Fruit fly (Drosophila melanogaster) whole organism, embryonic: ENCODE data around the gene CG32425.

Experiments used
- BtbVII ChIP-seq: fragments of 200-800 bp; sonication (Bioruptor generic); optimal IDR thresholded peaks from 3 replicates; lab custom pipeline; 2017; ENCODE audit warnings: missing biosample characterization, mild to moderate bottlenecking, missing genetic modification characterization
- CG2116 ChIP-seq: fragments of 200-800 bp; sonication (Bioruptor generic); optimal IDR thresholded peaks from 3 replicates; lab custom pipeline; 2018; ENCODE audit warnings: missing biosample characterization, mild to moderate bottlenecking, missing genetic modification characterization
- CG31388 ChIP-seq: fragments of 200-800 bp; sonication (Bioruptor generic); optimal IDR thresholded peaks from 2 replicates; lab custom pipeline; 2016; ENCODE audit warnings: missing biosample characterization, missing genetic modification characterization
- Dek ChIP-seq: fragments of 200-800 bp; sonication (Bioruptor generic); optimal IDR thresholded peaks from 3 replicates; lab custom pipeline; 2019; ENCODE audit warnings: missing biosample characterization, mild to moderate bottlenecking, missing genetic modification characterization, moderate library complexity
- Hmr ChIP-seq: fragments of 200-800 bp; sonication (Bioruptor generic); optimal IDR thresholded peaks from 3 replicates; lab custom pipeline; 2017; ENCODE audit warnings: mild to moderate bottlenecking, missing biosample characterization, missing genetic modification reagents, missing genetic modification characterization
- ci ChIP-seq: fragments of 200-800 bp; sonication (Bioruptor generic); IDR thresholded peaks from 3 replicates; pipeline ENCODE4 v1.3.6; 2022; ENCODE audit warnings: missing biosample characterization, missing genetic modification characterization
- dimm ChIP-seq: fragments of 200-800 bp; sonication (Bioruptor generic); IDR thresholded peaks from 2 replicates; pipeline ENCODE4 v1.3.6; 2022; ENCODE audit warnings: missing biosample characterization, missing genetic modification characterization
- dm ChIP-seq: fragments of 200-800 bp; sonication (Bioruptor generic); optimal IDR thresholded peaks from 3 replicates; lab custom pipeline; 2016; ENCODE audit warnings: missing biosample characterization, missing genetic modification characterization
- insv ChIP-seq, 2 experiments: fragments of 200-800 bp; sonication (Bioruptor generic); optimal IDR thresholded peaks; 3 replicates each; lab custom pipeline; 2016 to 2018; ENCODE audit warnings: missing biosample characterization in 2 of 2, missing genetic modification characterization in 2 of 2
- klu ChIP-seq: fragments of 200-800 bp; sonication (Bioruptor generic); IDR thresholded peaks from 2 replicates; pipeline ENCODE4 v1.3.6; 2022; ENCODE audit warnings: missing biosample characterization, missing genetic modification characterization

DNA sequence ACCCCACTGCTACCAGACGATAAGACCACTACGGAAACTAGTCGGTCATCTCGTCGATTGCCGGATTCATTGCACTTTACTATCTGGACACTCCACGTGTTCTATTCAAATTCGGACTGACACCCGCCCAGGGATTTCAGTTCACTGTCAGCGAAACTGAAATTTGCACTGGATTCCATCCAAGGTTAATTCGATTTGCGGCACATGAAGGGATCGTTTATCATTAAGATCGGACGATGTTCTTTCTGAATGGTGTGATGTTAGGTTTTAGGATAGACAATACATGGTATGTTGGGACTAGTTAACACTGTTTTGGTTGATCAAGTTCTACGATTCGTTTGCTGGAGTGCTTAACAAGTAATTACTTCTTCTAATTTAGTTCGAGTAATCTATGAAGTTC is 31.2 kb upstream of the CG32425 start, which contains the start of gene CG42764:
- TF ChIP-seq CG2116 (no peak), insv (GFP tag; optimal IDR thresholded peaks at IDR 0.05; lab: Kevin White, UChicago) (no peak), Hmr (GFP tag; lab: Kevin White, UChicago) (no peak), ci (no peak), dm (GFP tag; lab: Kevin White, UChicago) (no peak), Dek (tag; lab: Kevin White, UChicago) (no peak), CG31388 (GFP tag; lab: Kevin White, UChicago) (no peak), klu (GFP tag; lab: Robert Waterston, UW) (no peak), dimm (GFP tag; lab: Robert Waterston, UW) (no peak), BtbVII (no peak)
